Fruit fly (Drosophila melanogaster): Measurements from ENCODE around the gene Hsp22.

Gene Hsp22

dm6 chr3L:9410030-9410589 is 37.4 kb downstream of the Hsp22 start:
- TF ChIP-seq psq (GFP tag; optimal IDR thresholded peaks at IDR 0.05) (peak; percentile 15), jim (GFP tag; optimal IDR thresholded peaks at IDR 0.05) (no peak)

- TF ChIP-seq dl (GFP tag; optimal IDR thresholded peaks at IDR 0.05; ENCODE audit: insufficient read depth in 1 of 2, partially characterized antibody in 2 of 2) (no peak), sage (GFP tag; optimal IDR thresholded peaks at IDR 0.05) (peak; percentile 56), Dif (GFP tag; optimal IDR thresholded peaks at IDR 0.05; ENCODE audit: partially characterized antibody) (no peak), lola (GFP tag; optimal IDR thresholded peaks at IDR 0.05) (no peak), dsf (GFP tag; optimal IDR thresholded peaks at IDR 0.05; ENCODE audit: borderline replicate concordance) (peak; percentile 71), h (GFP tag; optimal IDR thresholded peaks at IDR 0.05) (peak; percentile 77), psq (GFP tag; optimal IDR thresholded peaks at IDR 0.05) (peak; percentile 58), Hr83 (GFP tag; optimal IDR thresholded peaks at IDR 0.05; ENCODE audit: poor library complexity, severe bottlenecking) (peak; percentile 22), sv (GFP tag; optimal IDR thresholded peaks at IDR 0.05) (peak; percentile 81), foxo (GFP tag; optimal IDR thresholded peaks at IDR 0.05) (peak in 1 of 2 experiments; percentile 86), rgr (GFP tag; optimal IDR thresholded peaks at IDR 0.05) (peak; percentile 88), br (GFP tag; optimal IDR thresholded peaks at IDR 0.05) (peak; percentile 78), ey (GFP tag; optimal IDR thresholded peaks at IDR 0.05) (peak; percentile 81), fru (GFP tag; optimal IDR thresholded peaks at IDR 0.05) (peak; percentile 61), CG9705 (GFP tag; optimal IDR thresholded peaks at IDR 0.05) (peak; percentile 77), Jra (GFP tag; optimal IDR thresholded peaks at IDR 0.05) (peak; percentile 77), CG32264 (GFP tag; optimal IDR thresholded peaks at IDR 0.05) (no peak), brk (GFP tag; optimal IDR thresholded peaks at IDR 0.05) (peak; percentile 86), HLH106 (tag; optimal IDR thresholded peaks at IDR 0.05) (peak; percentile 84), Vsx2 (GFP tag; optimal IDR thresholded peaks at IDR 0.05; ENCODE audit: partially characterized antibody) (no peak), OdsH (GFP tag; optimal IDR thresholded peaks at IDR 0.05) (peak; percentile 77), GATAd (GFP tag; optimal IDR thresholded peaks at IDR 0.05) (peak; percentile 22), Sp1 (GFP tag; optimal IDR thresholded peaks at IDR 0.05) (peak; percentile 76), Rel (GFP tag; optimal IDR thresholded peaks at IDR 0.05) (no peak), Rel (tag; optimal IDR thresholded peaks at IDR 0.05) (peak; percentile 60), Hnf4 (GFP tag; optimal IDR thresholded peaks at IDR 0.05) (peak; percentile 77), usp (GFP tag; optimal IDR thresholded peaks at IDR 0.05) (no peak), woc (GFP tag; optimal IDR thresholded peaks at IDR 0.05) (peak; percentile 66), Abd-B (GFP tag; optimal IDR thresholded peaks at IDR 0.05) (no peak), Hr78 (GFP tag; optimal IDR thresholded peaks at IDR 0.05) (no peak), tai (GFP tag; optimal IDR thresholded peaks at IDR 0.05) (no peak)
These were observed 38.2 kb downstream of the Hsp22 start, which contains the start of the genes CG4022 and Cpsf5 for dm6 chr3L:9410754-9411423. Gene CG4022 (minus strand): TSS chr3L:9410832. Gene Cpsf5 (plus strand): TSS chr3L:9411038.

- TF ChIP-seq ey (GFP tag; optimal IDR thresholded peaks at IDR 0.05) (no peak), fru (GFP tag; optimal IDR thresholded peaks at IDR 0.05) (no peak), Dfd (GFP tag; optimal IDR thresholded peaks at IDR 0.05) (no peak), rgr (GFP tag; optimal IDR thresholded peaks at IDR 0.05) (no peak), woc (GFP tag; optimal IDR thresholded peaks at IDR 0.05) (no peak), sv (GFP tag; optimal IDR thresholded peaks at IDR 0.05) (no peak), Jra (GFP tag; optimal IDR thresholded peaks at IDR 0.05) (no peak), sage (GFP tag; optimal IDR thresholded peaks at IDR 0.05) (no peak), lola (GFP tag; optimal IDR thresholded peaks at IDR 0.05) (no peak), Dif (GFP tag; optimal IDR thresholded peaks at IDR 0.05; ENCODE audit: partially characterized antibody) (no peak), HLH106 (tag; optimal IDR thresholded peaks at IDR 0.05) (no peak), jim (GFP tag; optimal IDR thresholded peaks at IDR 0.05) (no peak), CG9705 (GFP tag; optimal IDR thresholded peaks at IDR 0.05) (no peak), OdsH (GFP tag; optimal IDR thresholded peaks at IDR 0.05) (no peak), Hr78 (GFP tag; optimal IDR thresholded peaks at IDR 0.05) (no peak), Rel (GFP tag; optimal IDR thresholded peaks at IDR 0.05) (no peak), Rel (tag; optimal IDR thresholded peaks at IDR 0.05) (no peak), Sp1 (GFP tag; optimal IDR thresholded peaks at IDR 0.05) (no peak), br (GFP tag; optimal IDR thresholded peaks at IDR 0.05) (no peak), tai (GFP tag; optimal IDR thresholded peaks at IDR 0.05) (no peak), Hr83 (GFP tag; optimal IDR thresholded peaks at IDR 0.05; ENCODE audit: poor library complexity, severe bottlenecking) (no peak)
These were observed 44.6 kb downstream of the Hsp22 start, which contains the start of gene CG3982 for dm6 chr3L:9417288-9417687. Gene CG3982 (minus strand): TSS chr3L:9417388.

Data from whole organism, wandering third instar larva.